Fruit fly (Drosophila melanogaster) whole organism, embryonic: ENCODE measurements around the gene CG10435.

Experiments used
- CG10267 ChIP-seq: fragments of 200-800 bp; sonication (Bioruptor generic); optimal IDR thresholded peaks from 2 replicates; lab custom pipeline; 2018; ENCODE audit warnings: missing biosample characterization, mild to moderate bottlenecking, missing genetic modification characterization, moderate library complexity
- CG11504 ChIP-seq: fragments of 200-800 bp; sonication (Bioruptor generic); optimal IDR thresholded peaks from 3 replicates; lab custom pipeline; 2019; ENCODE audit warnings: missing biosample characterization, mild to moderate bottlenecking, missing genetic modification characterization, moderate library complexity
- CG13775 ChIP-seq: fragments of 200-800 bp; sonication (Bioruptor generic); optimal IDR thresholded peaks from 3 replicates; lab custom pipeline; 2017; ENCODE audit warnings: missing biosample characterization, mild to moderate bottlenecking, missing genetic modification characterization
- CG15696 ChIP-seq: fragments of 200-800 bp; sonication (Bioruptor generic); optimal IDR thresholded peaks from 2 replicates; lab custom pipeline; 2019; ENCODE audit warnings: missing biosample characterization, mild to moderate bottlenecking, missing genetic modification characterization, moderate library complexity
- CG1603 ChIP-seq: fragments of 200-800 bp; sonication (Bioruptor generic); optimal IDR thresholded peaks from 2 replicates; lab custom pipeline; 2019; ENCODE audit warnings: missing biosample characterization, mild to moderate bottlenecking, missing genetic modification characterization, moderate library complexity
- CG16779 ChIP-seq: fragments of 200-800 bp; sonication (Bioruptor generic); IDR thresholded peaks from 2 replicates; pipeline ENCODE4 v1.3.6; 2022; ENCODE audit warnings: missing biosample characterization, missing genetic modification characterization
- CG17361 ChIP-seq: fragments of 200-800 bp; sonication (Bioruptor generic); IDR thresholded peaks from 3 replicates; pipeline ENCODE4 v1.3.6; 2022; ENCODE audit warnings: missing biosample characterization, missing genetic modification characterization
- CG17802 ChIP-seq: fragments of 200-800 bp; sonication (Bioruptor generic); optimal IDR thresholded peaks from 2 replicates; lab custom pipeline; 2018; ENCODE audit warnings: missing biosample characterization, mild to moderate bottlenecking, missing genetic modification characterization, moderate library complexity
- CG18619 ChIP-seq: fragments of 200-800 bp; sonication (Bioruptor generic); optimal IDR thresholded peaks from 3 replicates; lab custom pipeline; 2017; ENCODE audit warnings: missing biosample characterization, mild to moderate bottlenecking, missing genetic modification characterization
- CG18764 ChIP-seq: fragments of 200-800 bp; sonication (Bioruptor generic); optimal IDR thresholded peaks from 3 replicates; lab custom pipeline; 2016; ENCODE audit warnings: missing biosample characterization, missing genetic modification characterization
- CG2875 ChIP-seq: fragments of 200-800 bp; sonication (Bioruptor generic); optimal IDR thresholded peaks from 2 replicates; lab custom pipeline; 2017; ENCODE audit warnings: missing biosample characterization, mild to moderate bottlenecking, missing genetic modification characterization, missing genetic modification reagents
- CG30020 ChIP-seq: fragments of 200-800 bp; optimal IDR thresholded peaks from 2 replicates; lab custom pipeline; 2019; ENCODE audit warnings: missing biosample characterization, mild to moderate bottlenecking, missing genetic modification characterization, moderate library complexity
- CG30403 ChIP-seq: fragments of 200-800 bp; sonication (Bioruptor generic); optimal IDR thresholded peaks from 3 replicates; lab custom pipeline; 2016; ENCODE audit warnings: missing biosample characterization, missing genetic modification characterization
- CG3163 ChIP-seq: fragments of 200-800 bp; sonication (Bioruptor generic); optimal IDR thresholded peaks from 3 replicates; lab custom pipeline; 2016; ENCODE audit warnings: missing biosample characterization, missing genetic modification characterization
- CG32532 ChIP-seq: fragments of 200-800 bp; sonication (Bioruptor generic); IDR thresholded peaks from 2 replicates; pipeline ENCODE4 v1.3.6; 2022; ENCODE audit warnings: missing biosample characterization, missing genetic modification characterization
- CG3281 ChIP-seq: fragments of 200-800 bp; sonication (Bioruptor generic); optimal IDR thresholded peaks from 3 replicates; lab custom pipeline; 2017; ENCODE audit warnings: missing biosample characterization, mild to moderate bottlenecking, missing genetic modification characterization
- CG33213 ChIP-seq: fragments of 200-800 bp; sonication (Bioruptor generic); optimal IDR thresholded peaks from 3 replicates; lab custom pipeline; 2016; ENCODE audit warnings: missing biosample characterization, missing genetic modification characterization
- CG33557 ChIP-seq: fragments of 200-800 bp; sonication (Bioruptor generic); optimal IDR thresholded peaks from 2 replicates; lab custom pipeline; 2019; ENCODE audit warnings: missing biosample characterization, mild to moderate bottlenecking, missing genetic modification characterization, moderate library complexity
- CG4730 ChIP-seq: fragments of 200-800 bp; sonication (Bioruptor generic); IDR thresholded peaks from 2 replicates; pipeline ENCODE4 v1.3.6; 2022; ENCODE audit warnings: missing biosample characterization, missing genetic modification characterization
- CG6175 ChIP-seq: fragments of 200-800 bp; sonication (Bioruptor generic); IDR thresholded peaks from 3 replicates; pipeline ENCODE4 v1.3.6; 2022; ENCODE audit warnings: missing biosample characterization, missing genetic modification characterization
- CG8924 ChIP-seq: fragments of 200-800 bp; optimal IDR thresholded peaks from 3 replicates; lab custom pipeline; 2019; ENCODE audit warnings: missing biosample characterization, mild to moderate bottlenecking, missing genetic modification characterization, moderate library complexity
- CG9876 ChIP-seq: fragments of 200-800 bp; sonication (Bioruptor generic); optimal IDR thresholded peaks from 2 replicates; lab custom pipeline; 2016; ENCODE audit warnings: missing biosample characterization, missing genetic modification characterization
- Dek ChIP-seq: fragments of 200-800 bp; sonication (Bioruptor generic); optimal IDR thresholded peaks from 3 replicates; lab custom pipeline; 2019; ENCODE audit warnings: missing biosample characterization, mild to moderate bottlenecking, missing genetic modification characterization, moderate library complexity
- Dll ChIP-seq: fragments of 200-800 bp; sonication (Bioruptor generic); IDR thresholded peaks from 4 replicates; pipeline ENCODE4 v1.3.6; 2022; ENCODE audit warnings: missing biosample characterization, missing genetic modification characterization; ENCODE audit not compliant: partially characterized antibody
- Doc2 ChIP-seq: fragments of 200-800 bp; sonication (Bioruptor generic); IDR thresholded peaks from 2 replicates; pipeline ENCODE4 v1.3.6; 2022; ENCODE audit warnings: missing biosample characterization, missing genetic modification characterization
- Ets97D ChIP-seq: fragments of 200-800 bp; sonication (Bioruptor generic); optimal IDR thresholded peaks from 3 replicates; lab custom pipeline; 2016; ENCODE audit warnings: missing biosample characterization, missing genetic modification characterization
- Fer3 ChIP-seq: fragments of 200-800 bp; sonication (Bioruptor generic); optimal IDR thresholded peaks from 2 replicates; lab custom pipeline; 2018; ENCODE audit warnings: missing biosample characterization, mild to moderate bottlenecking, missing genetic modification characterization, moderate library complexity
- NfI ChIP-seq: fragments of 200-800 bp; sonication (Bioruptor generic); optimal IDR thresholded peaks from 3 replicates; lab custom pipeline; 2018; ENCODE audit warnings: missing biosample characterization, mild to moderate bottlenecking, missing genetic modification characterization, moderate library complexity
- Opbp ChIP-seq: fragments of 200-800 bp; sonication (Bioruptor generic); IDR thresholded peaks from 3 replicates; pipeline ENCODE4 v1.3.6; 2022; ENCODE audit warnings: missing biosample characterization, missing genetic modification characterization; ENCODE audit not compliant: partially characterized antibody
- PHDP ChIP-seq: fragments of 200-800 bp; sonication (Bioruptor generic); optimal IDR thresholded peaks from 3 replicates; lab custom pipeline; 2018; ENCODE audit warnings: missing biosample characterization, mild to moderate bottlenecking, missing genetic modification characterization, moderate library complexity
- Ptx1 ChIP-seq: fragments of 200-800 bp; sonication (Bioruptor generic); IDR thresholded peaks from 2 replicates; pipeline ENCODE4 v1.3.6; 2022; ENCODE audit warnings: missing biosample characterization, missing genetic modification characterization
- Rx ChIP-seq: fragments of 200-800 bp; sonication (Bioruptor generic); IDR thresholded peaks from 2 replicates; pipeline ENCODE4 v1.3.6; 2022; ENCODE audit warnings: missing biosample characterization, missing genetic modification characterization
- Xbp1 ChIP-seq: fragments of 200-800 bp; sonication (Bioruptor generic); optimal IDR thresholded peaks from 3 replicates; lab custom pipeline; 2016; ENCODE audit warnings: missing biosample characterization, mild to moderate bottlenecking, missing genetic modification characterization
- az2 ChIP-seq: fragments of 200-800 bp; sonication (Bioruptor generic); optimal IDR thresholded peaks from 3 replicates; lab custom pipeline; 2016; ENCODE audit warnings: missing biosample characterization, missing genetic modification characterization
- caup ChIP-seq: fragments of 200-800 bp; sonication (Bioruptor generic); optimal IDR thresholded peaks from 3 replicates; lab custom pipeline; 2017; ENCODE audit warnings: missing biosample characterization, mild to moderate bottlenecking, missing genetic modification characterization, moderate library complexity; ENCODE audit not compliant: severe bottlenecking
- dysf ChIP-seq: fragments of 200-800 bp; sonication (Bioruptor generic); IDR thresholded peaks from 3 replicates; pipeline ENCODE4 v1.3.6; 2022; ENCODE audit warnings: missing biosample characterization, missing genetic modification characterization
- esg ChIP-seq: fragments of 200-800 bp; sonication (Bioruptor generic); conservative IDR thresholded peaks from 2 replicates; pipeline ENCODE4 v1.3.6; 2022; ENCODE audit warnings: missing biosample characterization, missing genetic modification characterization
- fd3F ChIP-seq: fragments of 200-800 bp; sonication (Bioruptor generic); optimal IDR thresholded peaks from 2 replicates; lab custom pipeline; 2018; ENCODE audit warnings: missing biosample characterization, mild to moderate bottlenecking, missing genetic modification characterization, moderate library complexity
- jigr1 ChIP-seq: fragments of 200-800 bp; sonication (Bioruptor generic); IDR thresholded peaks from 3 replicates; pipeline ENCODE4 v1.3.6; 2022; ENCODE audit warnings: missing biosample characterization, missing genetic modification characterization
- lab ChIP-seq: fragments of 200-800 bp; sonication (Bioruptor generic); optimal IDR thresholded peaks from 3 replicates; lab custom pipeline; 2017; ENCODE audit warnings: missing biosample characterization, missing genetic modification characterization, mild to moderate bottlenecking, moderate library complexity, missing genetic modification reagents
- luna ChIP-seq: fragments of 200-800 bp; sonication (Bioruptor generic); optimal IDR thresholded peaks from 2 replicates; lab custom pipeline; 2016; ENCODE audit warnings: missing biosample characterization, missing genetic modification characterization
- nom ChIP-seq: fragments of 200-800 bp; sonication (Bioruptor generic); optimal IDR thresholded peaks from 2 replicates; lab custom pipeline; 2017; ENCODE audit warnings: missing biosample characterization, missing genetic modification characterization, mild to moderate bottlenecking, moderate library complexity, missing genetic modification reagents
- org-1 ChIP-seq: fragments of 200-800 bp; sonication (Bioruptor generic); optimal IDR thresholded peaks from 2 replicates; lab custom pipeline; 2017; ENCODE audit warnings: missing biosample characterization, missing genetic modification characterization
- pita ChIP-seq: fragments of 200-800 bp; sonication (Bioruptor generic); optimal IDR thresholded peaks from 2 replicates; lab custom pipeline; 2017; ENCODE audit warnings: missing biosample characterization, mild to moderate bottlenecking, missing genetic modification characterization
- prd ChIP-seq, 3 experiments: fragments of >200 bp in 2 of 3; fragments of 200-800 bp in 1 of 3; sonication (Bioruptor generic) in 1 of 3; optimal IDR thresholded peaks in 2 of 3; IDR thresholded peaks in 1 of 3; 2 replicates in 2 of 3; 3 replicates in 1 of 3; pipeline versions ENCODE4 v1.3.6 to Lab custom; 2017 to 2022; ENCODE audit warnings: missing biosample characterization in 1 of 3, missing genetic modification characterization in 1 of 3
- pum ChIP-seq: fragments of 200-800 bp; sonication (Bioruptor generic); optimal IDR thresholded peaks from 2 replicates; lab custom pipeline; 2016; ENCODE audit warnings: missing biosample characterization, missing genetic modification characterization
- ranshi ChIP-seq: fragments of 200-800 bp; sonication (Bioruptor generic); IDR thresholded peaks from 2 replicates; pipeline ENCODE4 v1.3.6; 2022; ENCODE audit warnings: missing biosample characterization, missing genetic modification characterization
- tio ChIP-seq: fragments of 200-800 bp; sonication (Bioruptor generic); optimal IDR thresholded peaks from 2 replicates; lab custom pipeline; 2017; ENCODE audit warnings: missing biosample characterization, missing genetic modification characterization, inconsistent platforms
- tna ChIP-seq: fragments of 200-800 bp; sonication (Bioruptor generic); IDR thresholded peaks from 2 replicates; pipeline ENCODE4 v1.3.6; 2022; ENCODE audit warnings: missing biosample characterization, missing genetic modification characterization; ENCODE audit not compliant: partially characterized antibody
- vvl ChIP-seq: fragments of 200-800 bp; sonication (Bioruptor generic); IDR thresholded peaks from 2 replicates; pipeline ENCODE4 v1.3.6; 2022; ENCODE audit warnings: missing biosample characterization, missing genetic modification characterization
- wek ChIP-seq: fragments of 200-800 bp; sonication (Bioruptor generic); optimal IDR thresholded peaks from 3 replicates; lab custom pipeline; 2018; ENCODE audit warnings: missing biosample characterization, mild to moderate bottlenecking, missing genetic modification characterization, moderate library complexity

The CG10435 gene

dm6 chr3R:7981396-7981795 is 31.6 kb downstream of the CG10435 start (continued):
- no peak for TF ChIP-seq CG3281 (GFP tag; lab: Kevin White, UChicago)
- TF ChIP-seq CG1603, result peak; percentile 16
- TF ChIP-seq Dek (tag; lab: Kevin White, UChicago), result no peak
- TF ChIP-seq CG18764 (GFP tag; lab: Kevin White, UChicago), result no peak
- no peak for TF ChIP-seq CG33557 (GFP tag; lab: Kevin White, UChicago)
- no peak for TF ChIP-seq CG4730 (GFP tag; lab: Robert Waterston, UW)
- no peak for TF ChIP-seq Fer3 (tag; lab: Kevin White, UChicago)
- TF ChIP-seq caup, result no peak
- TF ChIP-seq az2 (GFP tag; lab: Kevin White, UChicago), result no peak
- no peak for TF ChIP-seq CG30020 (tag; lab: Kevin White, UChicago)
- TF ChIP-seq CG10267 (tag; lab: Kevin White, UChicago), result peak; percentile 3
- no peak for TF ChIP-seq prd (optimal IDR thresholded peaks at IDR 0.05; lab: Kevin White, UChicago)
- TF ChIP-seq prd (GFP tag; IDR thresholded peaks at IDR 0.05; lab: Robert Waterston, UW), result no peak
- no peak for TF ChIP-seq PHDP (tag; lab: Kevin White, UChicago)
- peak; percentile 2 for TF ChIP-seq pita (GFP tag; lab: Kevin White, UChicago)
- peak; percentile 35; the same call in 1 of the 3 replicates for TF ChIP-seq CG17361 (GFP tag; lab: Robert Waterston, UW)
- no peak for TF ChIP-seq lab (GFP tag; lab: Kevin White, UChicago)
- no peak for TF ChIP-seq Dll (GFP tag; lab: Robert Waterston, UW)
- no peak for TF ChIP-seq Ets97D
- no peak for TF ChIP-seq org-1 (GFP tag; lab: Kevin White, UChicago)
- no peak for TF ChIP-seq tio (GFP tag; lab: Kevin White, UChicago)
- no peak for TF ChIP-seq fd3F (GFP tag; lab: Kevin White, UChicago)
- no peak for TF ChIP-seq esg
- TF ChIP-seq nom (GFP tag; lab: Kevin White, UChicago), result no peak
- no peak for TF ChIP-seq pum
- TF ChIP-seq CG16779, result no peak
- no peak for TF ChIP-seq ranshi (GFP tag; lab: Robert Waterston, UW)
- TF ChIP-seq CG2875 (GFP tag; lab: Kevin White, UChicago), result no peak
- TF ChIP-seq luna (GFP tag; lab: Kevin White, UChicago), result no peak
- no peak for TF ChIP-seq Opbp (GFP tag; lab: Robert Waterston, UW)
- TF ChIP-seq Doc2 (GFP tag; lab: Robert Waterston, UW), result no peak
- TF ChIP-seq CG9876 (GFP tag; lab: Kevin White, UChicago), result no peak
- TF ChIP-seq CG13775, result no peak
- TF ChIP-seq dysf (GFP tag; lab: Robert Waterston, UW), result no peak
- no peak for TF ChIP-seq CG3163 (GFP tag; lab: Kevin White, UChicago)
- TF ChIP-seq tna (GFP tag; lab: Robert Waterston, UW), result no peak
- no peak for TF ChIP-seq CG8924 (tag; lab: Kevin White, UChicago)
- peak; percentile 3 for TF ChIP-seq CG15696 (tag; lab: Kevin White, UChicago)
- TF ChIP-seq CG32532 (GFP tag; lab: Robert Waterston, UW), result no peak; the same call in 1 of the 2 replicates
- TF ChIP-seq CG11504, result no peak
- TF ChIP-seq CG30403 (GFP tag; lab: Kevin White, UChicago), result no peak
- TF ChIP-seq CG6175 (GFP tag; lab: Robert Waterston, UW), result no peak
- TF ChIP-seq vvl (GFP tag; lab: Robert Waterston, UW), result no peak
- no peak for TF ChIP-seq jigr1 (GFP tag; lab: Robert Waterston, UW)
- TF ChIP-seq Ptx1, result no peak
- no peak for TF ChIP-seq CG17802 (tag; lab: Kevin White, UChicago)
- TF ChIP-seq wek (GFP tag; lab: Kevin White, UChicago), result no peak
- no peak for TF ChIP-seq CG33213 (GFP tag; lab: Kevin White, UChicago)
- TF ChIP-seq NfI, result no peak
- TF ChIP-seq Xbp1, result no peak
- no peak for TF ChIP-seq Rx (GFP tag; lab: Robert Waterston, UW)
- no peak for TF ChIP-seq CG18619 (GFP tag; lab: Kevin White, UChicago)
